Worm (Caenorhabditis elegans) whole organism, midembryonic: Measurements from ENCODE around the gene R10E11.9.

Experiments
- T22C8.4 ChIP-seq: fragments of 200-800 bp; sonication (Bioruptor generic); IDR thresholded peaks from 2 replicates; pipeline ENCODE4 v1.3.6; 2022; ENCODE audit warnings: missing genetic modification characterization, missing compliant biosample characterization
- cog-1 ChIP-seq: sonication (generic microtip); optimal IDR thresholded peaks from 2 replicates; lab custom pipeline; 2016; ENCODE audit warnings: missing genetic modification characterization, missing compliant biosample characterization
- flt-1 ChIP-seq: fragments of 200-800 bp; sonication (Bioruptor generic); IDR thresholded peaks from 2 replicates; pipeline ENCODE4 v1.3.6; 2022; ENCODE audit warnings: missing genetic modification characterization, missing compliant biosample characterization
- klf-2 ChIP-seq: fragments of 200-800 bp; sonication (Bioruptor generic); conservative IDR thresholded peaks from 2 replicates; pipeline ENCODE4 v1.3.6; 2022; ENCODE audit warnings: missing genetic modification reagents, missing genetic modification characterization, missing compliant biosample characterization
- med-1 ChIP-seq: sonication (generic microtip); optimal IDR thresholded peaks from 2 replicates; lab custom pipeline; 2017; ENCODE audit warnings: missing genetic modification characterization, mild to moderate bottlenecking, missing compliant biosample characterization, antibody characterized with exemption, missing genetic modification reagents; ENCODE audit not compliant: insufficient read depth
- ztf-23 ChIP-seq: fragments of 200-800 bp; sonication (Bioruptor generic); IDR thresholded peaks from 2 replicates; pipeline ENCODE4 v1.3.6; 2022; ENCODE audit warnings: missing genetic modification reagents, missing genetic modification characterization, missing compliant biosample characterization

DNA sequence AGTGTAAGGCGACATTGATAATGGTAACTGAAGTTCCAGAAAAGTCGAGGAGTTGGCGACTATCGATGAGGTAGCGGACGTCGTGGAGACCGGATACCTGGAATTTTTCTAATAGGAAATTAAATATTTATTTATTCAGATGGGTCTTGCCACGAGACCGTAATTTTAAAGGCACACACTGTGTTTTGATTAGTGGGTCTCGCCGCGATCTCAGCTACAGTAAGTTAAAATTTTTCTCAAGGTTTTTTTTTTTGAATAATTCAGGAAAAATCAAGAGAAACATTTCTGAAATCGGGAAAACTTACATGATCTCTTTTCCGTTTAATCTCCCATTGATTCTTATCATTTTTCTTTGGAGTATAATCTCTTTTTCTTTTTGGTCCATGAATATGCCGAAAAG lies 14.4 kb downstream of the R10E11.9 start:
- TF ChIP-seq med-1 (GFP tag; lab: Kevin White, UChicago) (no peak), T22C8.4 (no peak), ztf-23 (GFP tag; lab: Robert Waterston, UW) (no peak), flt-1 (no peak), cog-1 (tag; lab: Kevin White, UChicago) (no peak), klf-2 (GFP tag; lab: Robert Waterston, UW) (no peak)
